Worm (Caenorhabditis elegans) whole organism, midembryonic: Measurements from ENCODE around the gene ZC449.2.

Experiments used
- T22C8.4 ChIP-seq: fragments of 200-800 bp; sonication (Bioruptor generic); IDR thresholded peaks from 2 replicates; pipeline ENCODE4 v1.3.6; 2022; ENCODE audit warnings: missing genetic modification characterization, missing compliant biosample characterization
- klf-2 ChIP-seq: fragments of 200-800 bp; sonication (Bioruptor generic); conservative IDR thresholded peaks from 2 replicates; pipeline ENCODE4 v1.3.6; 2022; ENCODE audit warnings: missing genetic modification reagents, missing genetic modification characterization, missing compliant biosample characterization
- med-1 ChIP-seq: sonication (generic microtip); optimal IDR thresholded peaks from 2 replicates; lab custom pipeline; 2017; ENCODE audit warnings: missing genetic modification characterization, mild to moderate bottlenecking, missing compliant biosample characterization, antibody characterized with exemption, missing genetic modification reagents; ENCODE audit not compliant: insufficient read depth
- tab-1 ChIP-seq: fragments of 200-800 bp; sonication (Bioruptor generic); IDR thresholded peaks from 2 replicates; pipeline ENCODE4 v1.3.6; 2022; ENCODE audit warnings: missing genetic modification characterization, missing compliant biosample characterization

ce11 chrX:5009000-5009399 is 12.1 kb upstream of the ZC449.2 start, which contains the start of gene hsd-3:
- TF ChIP-seq tab-1 (GFP tag; lab: Robert Waterston, UW) (no peak), klf-2 (GFP tag; lab: Robert Waterston, UW) (no peak), med-1 (no peak), T22C8.4 (GFP tag; lab: Robert Waterston, UW) (no peak)
